Worm (Caenorhabditis elegans): ENCODE data around the gene T06E6.10.

DNA sequence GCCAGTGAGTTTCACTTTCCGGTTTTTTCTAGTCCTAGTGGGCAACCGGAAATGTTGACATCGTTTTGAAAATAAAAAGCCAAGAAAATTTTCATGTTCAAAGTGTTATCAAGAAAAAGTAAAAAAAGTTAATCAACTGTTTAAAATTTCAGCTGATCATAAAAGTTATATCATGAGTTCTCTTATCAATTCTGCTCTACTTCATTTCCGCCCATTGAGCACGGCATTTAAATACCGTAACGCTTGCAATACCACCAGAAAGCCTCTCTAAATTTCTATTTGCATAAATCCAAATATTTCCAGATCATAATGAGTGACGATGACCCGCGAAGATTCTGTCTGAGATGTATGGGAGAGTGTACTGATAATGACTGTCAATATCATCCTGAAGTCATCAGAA lies 26.7 kb downstream of the T06E6.10 start, which contains the start of gene T26H5.9:
- no peak for TF ChIP-seq skn-1 (tag; optimal IDR thresholded peaks at IDR 0.05)
- TF ChIP-seq nhr-237 (tag; optimal IDR thresholded peaks at IDR 0.05) = no peak
- no peak for TF ChIP-seq dpl-1 (GFP tag; optimal IDR thresholded peaks at IDR 0.05)
- TF ChIP-seq rbr-2 (tag; optimal IDR thresholded peaks at IDR 0.05) = no peak
- TF ChIP-seq nhr-76 (tag; optimal IDR thresholded peaks at IDR 0.05) = no peak
